Fruit fly (Drosophila melanogaster) whole organism, embryonic: Measurements from ENCODE around the gene CG6972.
A peak's percentile ranks its signal among the peaks of the same experiment; 100 is the strongest.

ENCODE experiments used
- CG10267 ChIP-seq: fragments of 200-800 bp; sonication (Bioruptor generic); optimal IDR thresholded peaks from 2 replicates; lab custom pipeline; 2018; ENCODE audit warnings: missing biosample characterization, mild to moderate bottlenecking, missing genetic modification characterization, moderate library complexity
- CG12155 ChIP-seq: fragments of 200-800 bp; sonication (Bioruptor generic); optimal IDR thresholded peaks from 3 replicates; lab custom pipeline; 2016; ENCODE audit warnings: missing biosample characterization, missing genetic modification characterization
- CG1529 ChIP-seq: fragments of 200-800 bp; sonication (Bioruptor generic); optimal IDR thresholded peaks from 3 replicates; lab custom pipeline; 2018; ENCODE audit warnings: missing biosample characterization, missing genetic modification characterization
- CG15696 ChIP-seq: fragments of 200-800 bp; sonication (Bioruptor generic); optimal IDR thresholded peaks from 2 replicates; lab custom pipeline; 2019; ENCODE audit warnings: missing biosample characterization, mild to moderate bottlenecking, missing genetic modification characterization, moderate library complexity
- CG16813 ChIP-seq: fragments of 200-800 bp; sonication (Bioruptor generic); IDR thresholded peaks from 3 replicates; pipeline ENCODE4 v1.3.6; 2022; ENCODE audit warnings: missing biosample characterization, missing genetic modification characterization; ENCODE audit not compliant: partially characterized antibody
- CG16863 ChIP-seq: fragments of 200-800 bp; sonication (Bioruptor generic); optimal IDR thresholded peaks from 3 replicates; lab custom pipeline; 2016; ENCODE audit warnings: missing biosample characterization, missing genetic modification characterization
- CG17568 ChIP-seq: fragments of 200-800 bp; sonication (Bioruptor generic); optimal IDR thresholded peaks from 2 replicates; lab custom pipeline; 2018; ENCODE audit warnings: missing biosample characterization, mild to moderate bottlenecking, missing genetic modification characterization, moderate library complexity
- CG18764 ChIP-seq: fragments of 200-800 bp; sonication (Bioruptor generic); optimal IDR thresholded peaks from 3 replicates; lab custom pipeline; 2016; ENCODE audit warnings: missing biosample characterization, missing genetic modification characterization
- CG31365 ChIP-seq: fragments of 200-800 bp; sonication (Bioruptor generic); optimal IDR thresholded peaks from 2 replicates; lab custom pipeline; 2018; ENCODE audit warnings: missing biosample characterization, mild to moderate bottlenecking, missing genetic modification characterization
- CG33213 ChIP-seq: fragments of 200-800 bp; sonication (Bioruptor generic); optimal IDR thresholded peaks from 3 replicates; lab custom pipeline; 2016; ENCODE audit warnings: missing biosample characterization, missing genetic modification characterization
- CG4730 ChIP-seq: fragments of 200-800 bp; sonication (Bioruptor generic); IDR thresholded peaks from 2 replicates; pipeline ENCODE4 v1.3.6; 2022; ENCODE audit warnings: missing biosample characterization, missing genetic modification characterization
- CG6813 ChIP-seq: fragments of 200-800 bp; sonication (Bioruptor generic); optimal IDR thresholded peaks from 2 replicates; lab custom pipeline; 2017; ENCODE audit warnings: missing biosample characterization, missing genetic modification characterization, mild to moderate bottlenecking, moderate library complexity, missing genetic modification reagents
- CG7372 ChIP-seq: fragments of 200-800 bp; sonication (Bioruptor generic); IDR thresholded peaks from 2 replicates; pipeline ENCODE4 v1.3.6; 2022; ENCODE audit warnings: missing biosample characterization, missing genetic modification characterization
- CG7839 ChIP-seq: fragments of 200-800 bp; sonication (Bioruptor generic); optimal IDR thresholded peaks from 3 replicates; lab custom pipeline; 2018; ENCODE audit warnings: missing biosample characterization, mild to moderate bottlenecking, missing genetic modification characterization, moderate library complexity
- Deaf1 ChIP-seq: fragments of 200-800 bp; optimal IDR thresholded peaks from 3 replicates; lab custom pipeline; 2019; ENCODE audit warnings: missing biosample characterization, mild to moderate bottlenecking, missing genetic modification characterization, moderate library complexity
- Dref ChIP-seq: fragments of 200-800 bp; sonication (Bioruptor generic); IDR thresholded peaks from 2 replicates; pipeline ENCODE4 v1.3.6; 2022; ENCODE audit warnings: missing biosample characterization, missing genetic modification characterization
- NK7.1 ChIP-seq: fragments of 200-800 bp; sonication (Bioruptor generic); optimal IDR thresholded peaks from 3 replicates; lab custom pipeline; 2016; ENCODE audit warnings: missing biosample characterization, missing genetic modification characterization
- Usf ChIP-seq: fragments of 200-800 bp; sonication (Bioruptor generic); optimal IDR thresholded peaks from 2 replicates; lab custom pipeline; 2017; ENCODE audit warnings: missing genotype, missing biosample characterization, missing genetic modification characterization
- Xbp1 ChIP-seq: fragments of 200-800 bp; sonication (Bioruptor generic); optimal IDR thresholded peaks from 3 replicates; lab custom pipeline; 2016; ENCODE audit warnings: missing biosample characterization, mild to moderate bottlenecking, missing genetic modification characterization
- bigmax ChIP-seq: fragments of 200-800 bp; sonication (Bioruptor generic); optimal IDR thresholded peaks from 2 replicates; lab custom pipeline; 2018; ENCODE audit warnings: missing biosample characterization, mild to moderate bottlenecking, missing genetic modification characterization
- cas ChIP-seq: fragments of 200-800 bp; sonication (Bioruptor generic); IDR thresholded peaks from 2 replicates; pipeline ENCODE4 v1.3.6; 2022; ENCODE audit warnings: missing biosample characterization, missing genetic modification characterization
- chm ChIP-seq: fragments of 200-800 bp; sonication (Bioruptor generic); IDR thresholded peaks from 2 replicates; pipeline ENCODE4 v1.3.6; 2022; ENCODE audit warnings: missing biosample characterization, missing genetic modification characterization
- chn ChIP-seq: fragments of 200-800 bp; sonication (Bioruptor generic); optimal IDR thresholded peaks from 2 replicates; lab custom pipeline; 2016; ENCODE audit warnings: missing biosample characterization, missing genetic modification characterization
- dmrt99B ChIP-seq: fragments of 200-800 bp; sonication (Bioruptor generic); optimal IDR thresholded peaks from 2 replicates; lab custom pipeline; 2018; ENCODE audit warnings: missing biosample characterization, mild to moderate bottlenecking, missing genetic modification characterization, moderate library complexity
- fu2 ChIP-seq: fragments of 200-800 bp; sonication (Bioruptor generic); optimal IDR thresholded peaks from 2 replicates; lab custom pipeline; 2016; ENCODE audit warnings: missing biosample characterization, missing genetic modification characterization
- gsb ChIP-seq: fragments of 200-800 bp; sonication (Bioruptor generic); IDR thresholded peaks from 2 replicates; pipeline ENCODE4 v1.3.6; 2022; ENCODE audit warnings: missing biosample characterization, missing genetic modification characterization
- klu ChIP-seq: fragments of 200-800 bp; sonication (Bioruptor generic); IDR thresholded peaks from 2 replicates; pipeline ENCODE4 v1.3.6; 2022; ENCODE audit warnings: missing biosample characterization, missing genetic modification characterization
- kni ChIP-seq: fragments of 200-800 bp; sonication (Bioruptor generic); optimal IDR thresholded peaks from 3 replicates; lab custom pipeline; 2017; ENCODE audit warnings: mild to moderate bottlenecking, missing biosample characterization, missing genetic modification reagents, missing genetic modification characterization
- maf-S ChIP-seq: fragments of 200-800 bp; sonication (Bioruptor generic); optimal IDR thresholded peaks from 2 replicates; lab custom pipeline; 2016; ENCODE audit warnings: missing biosample characterization, missing genetic modification characterization
- nerfin-1 ChIP-seq: fragments of 200-800 bp; sonication (Bioruptor generic); optimal IDR thresholded peaks from 3 replicates; lab custom pipeline; 2019; ENCODE audit warnings: missing biosample characterization, mild to moderate bottlenecking, missing genetic modification characterization, moderate library complexity
- nom ChIP-seq: fragments of 200-800 bp; sonication (Bioruptor generic); optimal IDR thresholded peaks from 2 replicates; lab custom pipeline; 2017; ENCODE audit warnings: missing biosample characterization, missing genetic modification characterization, mild to moderate bottlenecking, moderate library complexity, missing genetic modification reagents
- p53 ChIP-seq: fragments of 200-800 bp; sonication (Bioruptor generic); optimal IDR thresholded peaks from 2 replicates; lab custom pipeline; 2016; ENCODE audit warnings: missing biosample characterization, missing genetic modification characterization
- pros ChIP-seq: fragments of 200-800 bp; sonication (Bioruptor generic); optimal IDR thresholded peaks from 3 replicates; lab custom pipeline; 2019; ENCODE audit warnings: missing biosample characterization, mild to moderate bottlenecking, missing genetic modification characterization, moderate library complexity
- run ChIP-seq: fragments of 200-800 bp; sonication (Bioruptor generic); optimal IDR thresholded peaks from 3 replicates; lab custom pipeline; 2018; ENCODE audit warnings: missing biosample characterization, mild to moderate bottlenecking, missing genetic modification characterization
- sens ChIP-seq: fragments of 200-800 bp; sonication (Bioruptor generic); peaks from one replicate; lab custom pipeline; 2016; ENCODE audit warnings: missing biosample characterization, missing genetic modification characterization
- seq ChIP-seq: fragments of 200-800 bp; sonication (Bioruptor generic); IDR thresholded peaks from 2 replicates; pipeline ENCODE4 v1.3.6; 2022; ENCODE audit warnings: missing biosample characterization, missing genetic modification characterization
- shn ChIP-seq: fragments of 200-800 bp; sonication (Bioruptor generic); optimal IDR thresholded peaks from 3 replicates; lab custom pipeline; 2016; ENCODE audit warnings: missing biosample characterization, missing genetic modification characterization
- sisA ChIP-seq: fragments of 200-800 bp; sonication (Bioruptor generic); IDR thresholded peaks from 2 replicates; pipeline ENCODE4 v1.3.6; 2022; ENCODE audit warnings: missing biosample characterization, missing genetic modification characterization
- sna ChIP-seq: fragments of 200-800 bp; sonication (Bioruptor generic); IDR thresholded peaks from 2 replicates; pipeline ENCODE4 v1.3.6; 2022; ENCODE audit warnings: missing biosample characterization, missing genetic modification characterization; ENCODE audit not compliant: partially characterized antibody
- twi ChIP-seq: fragments of 200-800 bp; optimal IDR thresholded peaks from 2 replicates; lab custom pipeline; 2019; ENCODE audit warnings: missing biosample characterization, mild to moderate bottlenecking, missing genetic modification characterization, moderate library complexity
- vvl ChIP-seq: fragments of 200-800 bp; sonication (Bioruptor generic); IDR thresholded peaks from 2 replicates; pipeline ENCODE4 v1.3.6; 2022; ENCODE audit warnings: missing biosample characterization, missing genetic modification characterization

CG6972 gene

dm6 chr3R:22698208-22698607 lies 3.6 kb upstream of the CG6972 start, which contains the start of gene Cyp6d4 (continued):
- TF ChIP-seq Deaf1 (tag; lab: Kevin White, UChicago) (no peak), CG16863 (GFP tag; lab: Kevin White, UChicago) (no peak), CG18764 (no peak)
- TF ChIP-seq, all 482 proteins: peak for 3

dm6 chr3R:22707178-22707577 lies 5.4 kb downstream of the CG6972 start, which contains the start of gene CG13842:
Gene CG13842, minus strand, starts transcription at chr3R:22707278.
- no peak for TF ChIP-seq bigmax (GFP tag; lab: Kevin White, UChicago)
- TF ChIP-seq nom (GFP tag; lab: Kevin White, UChicago): no peak
- no peak for TF ChIP-seq CG15696 (tag; lab: Kevin White, UChicago)
- TF ChIP-seq CG31365 (tag; lab: Kevin White, UChicago): no peak
- TF ChIP-seq CG16813: no peak
- no peak for TF ChIP-seq CG10267 (tag; lab: Kevin White, UChicago)
- no peak for TF ChIP-seq CG33213 (GFP tag; lab: Kevin White, UChicago)
- TF ChIP-seq Xbp1 (GFP tag; lab: Kevin White, UChicago): no peak
- TF ChIP-seq shn: no peak
- 0 out of 2 replicates have a peak, but pooled peaks have one; percentile 10 for TF ChIP-seq vvl (GFP tag; lab: Robert Waterston, UW)
- no peak for TF ChIP-seq chm (GFP tag; lab: Robert Waterston, UW)
- no peak for TF ChIP-seq cas
- no peak for TF ChIP-seq NK7.1 (GFP tag; lab: Kevin White, UChicago)
- TF ChIP-seq Dref: 0 out of 2 replicates have a peak, but pooled peaks have one; percentile 9
- TF ChIP-seq maf-S (GFP tag; lab: Kevin White, UChicago): no peak

- TF ChIP-seq CG6813 (GFP tag; lab: Kevin White, UChicago): no peak
- TF ChIP-seq sna (GFP tag; lab: Robert Waterston, UW): no peak
- TF ChIP-seq CG7372 (GFP tag; lab: Robert Waterston, UW): no peak
- no peak for TF ChIP-seq CG1529 (GFP tag; lab: Kevin White, UChicago)
- TF ChIP-seq CG16813: no peak
- no peak for TF ChIP-seq maf-S (GFP tag; lab: Kevin White, UChicago)
- TF ChIP-seq klu (GFP tag; lab: Robert Waterston, UW): no peak
- no peak for TF ChIP-seq run (tag; lab: Kevin White, UChicago)
- TF ChIP-seq CG7839 (tag; lab: Kevin White, UChicago): no peak
These were observed 8.9 kb downstream of the CG6972 start, which contains the start of gene CG4907 for dm6 chr3R:22710662-22711061. Gene CG4907, minus strand, starts transcription at chr3R:22710762.

dm6 chr3R:22717863-22718262 lies 16.1 kb downstream of the CG6972 start:
- TF ChIP-seq CG12155 (GFP tag; lab: Kevin White, UChicago) (no peak), pros (GFP tag; lab: Kevin White, UChicago) (peak; percentile 94), seq (GFP tag; lab: Robert Waterston, UW) (0 out of 2 replicates have a peak, but pooled peaks have one; percentile 7), CG17568 (no peak), sisA (no peak), kni (peak; percentile 23), twi (peak; percentile 9), nerfin-1 (tag; lab: Kevin White, UChicago) (peak; percentile 31)
- TF ChIP-seq, all 482 proteins: peak for 5

- TF ChIP-seq fu2 (GFP tag; lab: Kevin White, UChicago) (no peak), p53 (GFP tag; lab: Kevin White, UChicago) (no peak), sens (peak; percentile 57), gsb (no peak), dmrt99B (tag; lab: Kevin White, UChicago) (no peak), CG4730 (GFP tag; lab: Robert Waterston, UW) (no peak), Usf (GFP tag; lab: Kevin White, UChicago) (no peak), chn (GFP tag; lab: Kevin White, UChicago) (no peak)
These were observed 16.6 kb downstream of the CG6972 start for dm6 chr3R:22718401-22718800.
